Worm (Caenorhabditis elegans) whole organism, mixed stage, embryonic: ENCODE results near the gene mpz-1.

ENCODE experiments used
- M03D4.4 ChIP-seq: sonication (generic microtip); optimal IDR thresholded peaks from 2 replicates; lab custom pipeline; 2017; ENCODE audit warnings: mild to moderate bottlenecking, missing genetic modification characterization, missing compliant biosample characterization
- bed-3 ChIP-seq: fragments of 200-800 bp; sonication (Bioruptor generic); optimal IDR thresholded peaks from 3 replicates; lab custom pipeline; 2018; ENCODE audit warnings: mild to moderate bottlenecking, missing genetic modification characterization, moderate library complexity, missing compliant biosample characterization
- blmp-1 ChIP-seq: fragments of 150-350 bp; optimal IDR thresholded peaks from 2 replicates; lab custom pipeline; 2014; ENCODE audit warnings: missing biosample characterization, missing genetic modification characterization
- ces-1 ChIP-seq: fragments of 150-350 bp; optimal IDR thresholded peaks from 2 replicates; lab custom pipeline; 2014; ENCODE audit warnings: missing biosample characterization, missing genetic modification reagents, missing genetic modification characterization
- cnd-1 ChIP-seq: fragments of 200-800 bp; sonication (Bioruptor generic); optimal IDR thresholded peaks from 2 replicates; lab custom pipeline; 2018; ENCODE audit warnings: mild to moderate bottlenecking, missing genetic modification characterization, missing compliant biosample characterization
- elt-1 ChIP-seq: sonication (generic microtip); optimal IDR thresholded peaks from 2 replicates; lab custom pipeline; 2017; ENCODE audit warnings: missing genetic modification characterization, mild to moderate bottlenecking, missing compliant biosample characterization, antibody characterized with exemption, moderate library complexity, borderline replicate concordance; ENCODE audit not compliant: insufficient read depth
- elt-3 ChIP-seq: fragments of 150-350 bp; optimal IDR thresholded peaks from 2 replicates; lab custom pipeline; 2014; ENCODE audit warnings: missing biosample characterization, missing genetic modification characterization
- flh-1 ChIP-seq: fragments of 200-800 bp; sonication (Bioruptor generic); optimal IDR thresholded peaks from 2 replicates; lab custom pipeline; 2018; ENCODE audit warnings: mild to moderate bottlenecking, missing genetic modification characterization, moderate library complexity, missing compliant biosample characterization
- ham-2 ChIP-seq: fragments of 200-800 bp; sonication (Bioruptor generic); optimal IDR thresholded peaks from 2 replicates; lab custom pipeline; 2018; ENCODE audit warnings: mild to moderate bottlenecking, missing genetic modification characterization, missing compliant biosample characterization
- hlh-1 ChIP-seq: fragments of 150-350 bp; optimal IDR thresholded peaks from 2 replicates; lab custom pipeline; 2014; ENCODE audit warnings: missing biosample characterization, missing genetic modification reagents, missing genetic modification characterization
- lin-13 ChIP-seq: fragments of 150-350 bp; optimal IDR thresholded peaks from 2 replicates; lab custom pipeline; 2014; ENCODE audit warnings: missing biosample characterization, missing genetic modification characterization
- lsy-2 ChIP-seq: fragments of 150-350 bp; optimal IDR thresholded peaks from 2 replicates; lab custom pipeline; 2014; ENCODE audit warnings: missing biosample characterization, missing genetic modification characterization
- mep-1 ChIP-seq: fragments of 150-350 bp; optimal IDR thresholded peaks from 2 replicates; lab custom pipeline; 2017; ENCODE audit warnings: missing biosample characterization, missing genetic modification reagents, missing genetic modification characterization, inconsistent platforms
- mls-2 ChIP-seq: sonication (generic microtip); optimal IDR thresholded peaks from 2 replicates; lab custom pipeline; 2016; ENCODE audit warnings: mild to moderate bottlenecking, missing genetic modification characterization, moderate library complexity, missing compliant biosample characterization
- nhr-2 ChIP-seq: fragments of 150-350 bp; optimal IDR thresholded peaks from 2 replicates; lab custom pipeline; 2014; ENCODE audit warnings: missing biosample characterization, missing genetic modification characterization
- nhr-28 ChIP-seq: fragments of 150-350 bp; optimal IDR thresholded peaks from 2 replicates; lab custom pipeline; 2014; ENCODE audit warnings: missing biosample characterization, missing genetic modification characterization
- nhr-76 ChIP-seq: sonication (generic microtip); optimal IDR thresholded peaks from 2 replicates; lab custom pipeline; 2017; ENCODE audit warnings: missing biosample characterization, missing genetic modification characterization
- pha-4 ChIP-seq: fragments of 150-350 bp; optimal IDR thresholded peaks from 2 replicates; lab custom pipeline; 2018; ENCODE audit warnings: missing biosample characterization, missing genetic modification reagents, missing genetic modification characterization
- sptf-1 ChIP-seq: sonication (generic microtip); optimal IDR thresholded peaks from 2 replicates; lab custom pipeline; 2017; ENCODE audit warnings: mild to moderate bottlenecking, missing genetic modification characterization, moderate library complexity, missing compliant biosample characterization

The mpz-1 gene

ce11 chrII:10693655-10694054 lies 84.3 kb downstream of the mpz-1 start, which contains the start of gene gbh-1:
Gene gbh-1, minus strand, starts transcription at chrII:10693803.
- no peak for TF ChIP-seq M03D4.4 (tag; lab: Kevin White, UChicago)
- no peak for TF ChIP-seq hlh-1 (tag; lab: Kevin White, UChicago)
- no peak for TF ChIP-seq mls-2
- TF ChIP-seq ces-1 (GFP tag; lab: Kevin White, UChicago) = no peak
- TF ChIP-seq nhr-28 (tag; lab: Kevin White, UChicago) = no peak
- TF ChIP-seq ham-2 (GFP tag; lab: Kevin White, UChicago) = no peak
- no peak for TF ChIP-seq nhr-76
- no peak for TF ChIP-seq flh-1 (GFP tag; lab: Kevin White, UChicago)
- TF ChIP-seq sptf-1 = no peak
- TF ChIP-seq cnd-1 = no peak
- no peak for TF ChIP-seq elt-1
- TF ChIP-seq mep-1 (tag; lab: Kevin White, UChicago) = no peak
- no peak for TF ChIP-seq pha-4 (tag; lab: Kevin White, UChicago)
- no peak for TF ChIP-seq blmp-1
- no peak for TF ChIP-seq bed-3
- no peak for TF ChIP-seq nhr-2 (tag; lab: Kevin White, UChicago)
- no peak for TF ChIP-seq lsy-2 (tag; lab: Kevin White, UChicago)
- no peak for TF ChIP-seq elt-3 (tag; lab: Kevin White, UChicago)
- TF ChIP-seq lin-13 (tag; lab: Kevin White, UChicago) = no peak
